Worm (Caenorhabditis elegans): ENCODE results near the gene srab-2.

srab-2 gene

DNA sequence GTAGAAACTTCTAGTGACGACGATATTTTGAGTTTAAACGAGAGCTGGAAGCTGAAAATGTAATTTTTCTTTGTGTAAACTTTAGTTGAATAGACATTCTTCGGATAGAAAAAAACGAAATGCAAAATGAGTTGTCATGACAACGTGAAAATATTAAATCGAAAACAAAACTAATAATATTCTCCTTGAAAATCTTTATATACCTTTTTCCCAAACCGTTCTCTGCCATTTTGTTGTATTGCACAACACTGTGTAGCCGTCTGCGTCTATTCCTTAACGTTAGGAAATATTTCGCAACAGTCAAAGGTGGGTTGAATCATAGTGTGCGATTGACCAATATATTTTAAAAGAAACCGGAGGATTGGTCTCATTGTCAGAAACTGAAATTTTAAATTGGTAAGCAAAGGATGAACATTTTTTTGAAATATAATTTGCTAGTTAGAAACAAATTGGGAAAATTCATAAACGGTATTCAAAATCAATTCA is 23.9 kb downstream of the srab-2 start, which contains the start of gene Y58A7A.3:
TSS of gene Y58A7A.3 (minus strand) at position 51 of the 486 bp plus-strand sequence.
- TF ChIP-seq zip-4 (GFP tag; optimal IDR thresholded peaks at IDR 0.05), result peak; percentile 96
- TF ChIP-seq fos-1 (tag; optimal IDR thresholded peaks at IDR 0.05), result peak; percentile 28
- TF ChIP-seq nhr-47 (tag; optimal IDR thresholded peaks at IDR 0.05), result peak; percentile 31
- peak; percentile 31 for TF ChIP-seq irx-1 (tag; optimal IDR thresholded peaks at IDR 0.05)
- TF ChIP-seq snu-23 (GFP tag; optimal IDR thresholded peaks at IDR 0.05), result peak; percentile 49
- TF ChIP-seq nhr-237 (tag; optimal IDR thresholded peaks at IDR 0.05), result peak; percentile 61
- TF ChIP-seq nhr-19 (GFP tag; conservative IDR thresholded peaks at IDR 0.05), result peak; percentile 19; the same call in 1 of the 2 replicates
- TF ChIP-seq C34B4.2 (tag; optimal IDR thresholded peaks at IDR 0.05), result no peak
- TF ChIP-seq mab-9 (GFP tag; IDR thresholded peaks at IDR 0.05), result no peak
- peak; percentile 52 for TF ChIP-seq nhr-85 (tag)
- no peak for TF ChIP-seq xbp-1 (tag; optimal IDR thresholded peaks at IDR 0.05)
- peak; percentile 51 for TF ChIP-seq nhr-90 (tag; optimal IDR thresholded peaks at IDR 0.05; ENCODE audit: poor library complexity)
- peak; percentile 22 for TF ChIP-seq nhr-11 (tag; optimal IDR thresholded peaks at IDR 0.05)
- peak; percentile 36 to 60 for TF ChIP-seq efl-1 (optimal IDR thresholded peaks at IDR 0.05)
- peak in 1 of 2 experiments; percentile 39 for TF ChIP-seq efl-1 (GFP tag; optimal IDR thresholded peaks at IDR 0.05 in 1 of 2)
- TF ChIP-seq unc-130 (tag; optimal IDR thresholded peaks at IDR 0.05), result no peak
- peak; percentile 20 for TF ChIP-seq F16B12.6 (tag; optimal IDR thresholded peaks at IDR 0.05)
- peak in 2 of 3 experiments; percentile 12 to 71 for TF ChIP-seq ceh-82 (tag; optimal IDR thresholded peaks at IDR 0.05)
- TF ChIP-seq rnt-1 (tag; optimal IDR thresholded peaks at IDR 0.05), result peak; percentile 15
- no peak for TF ChIP-seq ztf-4 (tag; optimal IDR thresholded peaks at IDR 0.05)
- TF ChIP-seq nhr-20 (tag; optimal IDR thresholded peaks at IDR 0.05), result peak; percentile 11
- TF ChIP-seq lsy-2 (tag; optimal IDR thresholded peaks at IDR 0.05), result peak; percentile 9 to 76
- peak; percentile 41 for TF ChIP-seq blmp-1 (tag; optimal IDR thresholded peaks at IDR 0.05)
- TF ChIP-seq ceh-88 (GFP tag; IDR thresholded peaks at IDR 0.05), result no peak
- no peak for TF ChIP-seq alr-1 (tag; optimal IDR thresholded peaks at IDR 0.05; ENCODE audit: borderline replicate concordance)
- peak in 2 of 3 experiments; percentile 21 to 24 for TF ChIP-seq dpl-1 (GFP tag; optimal IDR thresholded peaks at IDR 0.05)
- peak; percentile 64 for TF ChIP-seq hpl-2 (GFP tag; optimal IDR thresholded peaks at IDR 0.05)
- peak; percentile 31 for TF ChIP-seq swsn-7 (tag; optimal IDR thresholded peaks at IDR 0.05)
- peak; percentile 20 for TF ChIP-seq mep-1 (tag; optimal IDR thresholded peaks at IDR 0.05)
- TF ChIP-seq elt-3 (tag; optimal IDR thresholded peaks at IDR 0.05), result peak in 2 of 6 experiments; percentile 57 to 60
- TF ChIP-seq lin-14 (GFP tag; optimal IDR thresholded peaks at IDR 0.05), result peak; percentile 77
- TF ChIP-seq pag-3 (tag; optimal IDR thresholded peaks at IDR 0.05; ENCODE audit: borderline replicate concordance, insufficient read depth), result no peak
- TF ChIP-seq lin-35 (GFP tag; optimal IDR thresholded peaks at IDR 0.05), result peak in 1 of 2 experiments; percentile 71
- TF ChIP-seq ceh-63 (GFP tag; optimal IDR thresholded peaks at IDR 0.05), result no peak
- no peak for TF ChIP-seq lir-3 (tag; optimal IDR thresholded peaks at IDR 0.05; ENCODE audit: poor library complexity)
- peak in 1 of 2 experiments; percentile 67 for TF ChIP-seq mdl-1 (tag; optimal IDR thresholded peaks at IDR 0.05)
- peak; percentile 63 for TF ChIP-seq nhr-71 (tag; optimal IDR thresholded peaks at IDR 0.05)
- TF ChIP-seq jun-1 (tag; optimal IDR thresholded peaks at IDR 0.05), result peak; percentile 35
- peak; percentile 93 for TF ChIP-seq skn-1 (tag; optimal IDR thresholded peaks at IDR 0.05)
- peak; percentile 35; the same call in 1 of the 2 replicates for TF ChIP-seq isw-1 (GFP tag; IDR thresholded peaks at IDR 0.05)
- no peak for TF ChIP-seq ceh-8 (GFP tag; optimal IDR thresholded peaks at IDR 0.05)
- no peak for TF ChIP-seq snpc-4 (tag; optimal IDR thresholded peaks at IDR 0.05)
- peak; percentile 37 for TF ChIP-seq C16A3.4 (tag; optimal IDR thresholded peaks at IDR 0.05)
- no peak for TF ChIP-seq ces-1 (GFP tag; optimal IDR thresholded peaks at IDR 0.05)
